Fruit fly (Drosophila melanogaster): ENCODE measurements around the gene CG14687.

Gene CG14687

dm6 chr3R:10767526-10767925, 25.2 kb upstream of the CG14687 start, which contains the start of gene TfIIFbeta:
TSS of gene TfIIFbeta (minus strand) at chr3R:10767804.
- TF ChIP-seq gl (tag; optimal IDR thresholded peaks at IDR 0.05) (no peak), CG9948 (tag; optimal IDR thresholded peaks at IDR 0.05) (no peak), CG14655 (GFP tag; optimal IDR thresholded peaks at IDR 0.05) (no peak), Ets98B (GFP tag; IDR thresholded peaks at IDR 0.05) (no peak), CG8301 (tag; optimal IDR thresholded peaks at IDR 0.05) (no peak), fd96Ca (GFP tag; IDR thresholded peaks at IDR 0.05) (no peak), CG4496 (GFP tag; IDR thresholded peaks at IDR 0.05) (no peak), Pif1B (GFP tag; optimal IDR thresholded peaks at IDR 0.05) (no peak), CG34367 (tag; optimal IDR thresholded peaks at IDR 0.05) (no peak), CG8159 (tag; optimal IDR thresholded peaks at IDR 0.05) (no peak), CG13204 (GFP tag; optimal IDR thresholded peaks at IDR 0.05) (no peak), CG32121 (GFP tag; IDR thresholded peaks at IDR 0.05) (no peak), CG15710 (tag; optimal IDR thresholded peaks at IDR 0.05) (no peak), Snoo (tag; optimal IDR thresholded peaks at IDR 0.05) (no peak), Pif1A (GFP tag; optimal IDR thresholded peaks at IDR 0.05) (no peak), CG10348 (GFP tag; IDR thresholded peaks at IDR 0.05) (no peak), CG17806 (tag; optimal IDR thresholded peaks at IDR 0.05) (no peak), D1 (tag; optimal IDR thresholded peaks at IDR 0.05) (no peak), EcR (GFP tag; optimal IDR thresholded peaks at IDR 0.05) (no peak), rn (GFP tag; IDR thresholded peaks at IDR 0.05) (no peak)

- no peak for TF ChIP-seq CG9948 (tag; optimal IDR thresholded peaks at IDR 0.05)
- no peak for TF ChIP-seq CG15710 (tag; optimal IDR thresholded peaks at IDR 0.05)
- TF ChIP-seq gl (tag; optimal IDR thresholded peaks at IDR 0.05), result no peak
- no peak for TF ChIP-seq rn (GFP tag; IDR thresholded peaks at IDR 0.05)
- TF ChIP-seq Pif1A (GFP tag; optimal IDR thresholded peaks at IDR 0.05), result no peak
- TF ChIP-seq EcR (GFP tag; optimal IDR thresholded peaks at IDR 0.05), result no peak
- no peak for TF ChIP-seq D1 (tag; optimal IDR thresholded peaks at IDR 0.05)
- no peak for TF ChIP-seq Snoo (tag; optimal IDR thresholded peaks at IDR 0.05)
- peak; percentile 65 for TF ChIP-seq Ets98B (GFP tag; IDR thresholded peaks at IDR 0.05)
- no peak for TF ChIP-seq CG34367 (tag; optimal IDR thresholded peaks at IDR 0.05)
- no peak for TF ChIP-seq CG14655 (GFP tag; optimal IDR thresholded peaks at IDR 0.05)
- peak; percentile 51 for TF ChIP-seq Pif1B (GFP tag; optimal IDR thresholded peaks at IDR 0.05)
- TF ChIP-seq CG10348 (GFP tag; IDR thresholded peaks at IDR 0.05), result no peak
- TF ChIP-seq CG12605 (GFP tag; IDR thresholded peaks at IDR 0.05), result no peak
- TF ChIP-seq CG17806 (tag; optimal IDR thresholded peaks at IDR 0.05), result no peak
- TF ChIP-seq CG8159 (tag; optimal IDR thresholded peaks at IDR 0.05), result no peak
- no peak for TF ChIP-seq fd96Ca (GFP tag; IDR thresholded peaks at IDR 0.05)
- no peak for TF ChIP-seq CG13204 (GFP tag; optimal IDR thresholded peaks at IDR 0.05)
- TF ChIP-seq CG32121 (GFP tag; IDR thresholded peaks at IDR 0.05), result peak; percentile 55; the same call in 1 of the 2 replicates
- TF ChIP-seq CG4496 (GFP tag; IDR thresholded peaks at IDR 0.05), result peak; percentile 88
- TF ChIP-seq CG8301 (tag; optimal IDR thresholded peaks at IDR 0.05), result no peak
Observed at dm6 chr3R:10775246-10775645, 17.5 kb upstream of the CG14687 start.

dm6 chr3R:10776047-10776659, 16.6 kb upstream of the CG14687 start:
- TF ChIP-seq CG10348 (GFP tag; IDR thresholded peaks at IDR 0.05) (no peak), CG13204 (GFP tag; optimal IDR thresholded peaks at IDR 0.05) (no peak), CG4496 (GFP tag; IDR thresholded peaks at IDR 0.05) (0 out of 3 replicates have a peak, but pooled peaks have one; percentile 42), gl (tag; optimal IDR thresholded peaks at IDR 0.05) (no peak), rn (GFP tag; IDR thresholded peaks at IDR 0.05) (no peak), CG8301 (tag; optimal IDR thresholded peaks at IDR 0.05) (no peak)

dm6 chr3R:10777274-10777673, 15.4 kb upstream of the CG14687 start, which contains the start of the genes CG45076, CG45078 and fau:
TSS of gene CG45076 (minus strand) at chr3R:10777374.
TSS of gene CG45078 (minus strand) at chr3R:10777374.
TSS of gene fau (minus strand) at chr3R:10777374.
- no peak for TF ChIP-seq gl (tag; optimal IDR thresholded peaks at IDR 0.05)
- no peak for TF ChIP-seq CG12605 (GFP tag; IDR thresholded peaks at IDR 0.05)
- TF ChIP-seq CG13204 (GFP tag; optimal IDR thresholded peaks at IDR 0.05), result no peak
- TF ChIP-seq CG15710 (tag; optimal IDR thresholded peaks at IDR 0.05), result no peak
- TF ChIP-seq CG14655 (GFP tag; optimal IDR thresholded peaks at IDR 0.05), result no peak
- TF ChIP-seq CG9948 (tag; optimal IDR thresholded peaks at IDR 0.05), result no peak
- no peak for TF ChIP-seq CG34367 (tag; optimal IDR thresholded peaks at IDR 0.05)
- no peak for TF ChIP-seq CG10348 (GFP tag; IDR thresholded peaks at IDR 0.05)
- no peak for TF ChIP-seq CG17806 (tag; optimal IDR thresholded peaks at IDR 0.05)
- no peak for TF ChIP-seq CG8159 (tag; optimal IDR thresholded peaks at IDR 0.05)
- no peak for TF ChIP-seq fd96Ca (GFP tag; IDR thresholded peaks at IDR 0.05)
- TF ChIP-seq Ets98B (GFP tag; IDR thresholded peaks at IDR 0.05), result no peak
- TF ChIP-seq CG32121 (GFP tag; IDR thresholded peaks at IDR 0.05), result no peak
- TF ChIP-seq CG4496 (GFP tag; IDR thresholded peaks at IDR 0.05), result no peak
- no peak for TF ChIP-seq rn (GFP tag; IDR thresholded peaks at IDR 0.05)
- TF ChIP-seq Snoo (tag; optimal IDR thresholded peaks at IDR 0.05), result no peak

dm6 chr3R:10778151-10778550, 14.6 kb upstream of the CG14687 start:
- TF ChIP-seq CG4496 (GFP tag; IDR thresholded peaks at IDR 0.05) (no peak), CG10348 (GFP tag; IDR thresholded peaks at IDR 0.05) (no peak), gl (tag; optimal IDR thresholded peaks at IDR 0.05) (no peak), CG13204 (GFP tag; optimal IDR thresholded peaks at IDR 0.05) (no peak), CG34367 (tag; optimal IDR thresholded peaks at IDR 0.05) (no peak), Pif1A (GFP tag; optimal IDR thresholded peaks at IDR 0.05) (no peak), Ets98B (GFP tag; IDR thresholded peaks at IDR 0.05) (no peak), CG8301 (tag; optimal IDR thresholded peaks at IDR 0.05) (no peak), fd96Ca (GFP tag; IDR thresholded peaks at IDR 0.05) (no peak), Pif1B (GFP tag; optimal IDR thresholded peaks at IDR 0.05) (no peak), Snoo (tag; optimal IDR thresholded peaks at IDR 0.05) (no peak)

- TF ChIP-seq CG8159 (tag; optimal IDR thresholded peaks at IDR 0.05) (no peak), CG15710 (tag; optimal IDR thresholded peaks at IDR 0.05) (no peak)
Observed at dm6 chr3R:10779269-10779668, 13.4 kb upstream of the CG14687 start, which contains the start of gene Desi. TSS of gene Desi (plus strand) at chr3R:10779569.
